Worm (Caenorhabditis elegans) whole organism, mixed stage, embryonic: ENCODE data around the gene chil-23.

Experiments used
- M03D4.4 ChIP-seq: sonication (generic microtip); optimal IDR thresholded peaks from 2 replicates; lab custom pipeline; 2017; ENCODE audit warnings: mild to moderate bottlenecking, missing genetic modification characterization, missing compliant biosample characterization
- bed-3 ChIP-seq: fragments of 200-800 bp; sonication (Bioruptor generic); optimal IDR thresholded peaks from 3 replicates; lab custom pipeline; 2018; ENCODE audit warnings: mild to moderate bottlenecking, missing genetic modification characterization, moderate library complexity, missing compliant biosample characterization
- blmp-1 ChIP-seq: fragments of 150-350 bp; optimal IDR thresholded peaks from 2 replicates; lab custom pipeline; 2014; ENCODE audit warnings: missing biosample characterization, missing genetic modification characterization
- ceh-39 ChIP-seq: fragments of 150-350 bp; optimal IDR thresholded peaks from 2 replicates; lab custom pipeline; 2014; ENCODE audit warnings: missing biosample characterization, missing genetic modification characterization
- ceh-43 ChIP-seq: fragments of 200-800 bp; sonication (Bioruptor generic); optimal IDR thresholded peaks from 2 replicates; lab custom pipeline; 2018; ENCODE audit warnings: mild to moderate bottlenecking, missing genetic modification characterization, moderate library complexity, missing compliant biosample characterization
- ceh-83 ChIP-seq: fragments of 200-800 bp; sonication (Bioruptor generic); optimal IDR thresholded peaks from 2 replicates; lab custom pipeline; 2018; ENCODE audit warnings: mild to moderate bottlenecking, missing genetic modification characterization, missing compliant biosample characterization
- ces-1 ChIP-seq: fragments of 150-350 bp; optimal IDR thresholded peaks from 2 replicates; lab custom pipeline; 2014; ENCODE audit warnings: missing biosample characterization, missing genetic modification reagents, missing genetic modification characterization
- cnd-1 ChIP-seq: fragments of 200-800 bp; sonication (Bioruptor generic); optimal IDR thresholded peaks from 2 replicates; lab custom pipeline; 2018; ENCODE audit warnings: mild to moderate bottlenecking, missing genetic modification characterization, missing compliant biosample characterization
- drap-1 ChIP-seq: fragments of 200-800 bp; sonication (Bioruptor generic); optimal IDR thresholded peaks from 3 replicates; lab custom pipeline; 2018; ENCODE audit warnings: mild to moderate bottlenecking, missing genetic modification characterization, missing compliant biosample characterization
- elt-1 ChIP-seq: sonication (generic microtip); optimal IDR thresholded peaks from 2 replicates; lab custom pipeline; 2017; ENCODE audit warnings: missing genetic modification characterization, mild to moderate bottlenecking, missing compliant biosample characterization, antibody characterized with exemption, moderate library complexity, borderline replicate concordance; ENCODE audit not compliant: insufficient read depth
- elt-3 ChIP-seq: fragments of 150-350 bp; optimal IDR thresholded peaks from 2 replicates; lab custom pipeline; 2014; ENCODE audit warnings: missing biosample characterization, missing genetic modification characterization
- ham-2 ChIP-seq: fragments of 200-800 bp; sonication (Bioruptor generic); optimal IDR thresholded peaks from 2 replicates; lab custom pipeline; 2018; ENCODE audit warnings: mild to moderate bottlenecking, missing genetic modification characterization, missing compliant biosample characterization
- hlh-1 ChIP-seq: fragments of 150-350 bp; optimal IDR thresholded peaks from 2 replicates; lab custom pipeline; 2014; ENCODE audit warnings: missing biosample characterization, missing genetic modification reagents, missing genetic modification characterization
- lin-13 ChIP-seq: fragments of 150-350 bp; optimal IDR thresholded peaks from 2 replicates; lab custom pipeline; 2014; ENCODE audit warnings: missing biosample characterization, missing genetic modification characterization
- lin-32 ChIP-seq: fragments of 200-800 bp; sonication (Bioruptor generic); optimal IDR thresholded peaks from 2 replicates; lab custom pipeline; 2018; ENCODE audit warnings: mild to moderate bottlenecking, missing genetic modification characterization, missing compliant biosample characterization
- lsy-2 ChIP-seq: fragments of 150-350 bp; optimal IDR thresholded peaks from 2 replicates; lab custom pipeline; 2014; ENCODE audit warnings: missing biosample characterization, missing genetic modification characterization
- mep-1 ChIP-seq: fragments of 150-350 bp; optimal IDR thresholded peaks from 2 replicates; lab custom pipeline; 2017; ENCODE audit warnings: missing biosample characterization, missing genetic modification reagents, missing genetic modification characterization, inconsistent platforms
- mls-2 ChIP-seq: sonication (generic microtip); optimal IDR thresholded peaks from 2 replicates; lab custom pipeline; 2016; ENCODE audit warnings: mild to moderate bottlenecking, missing genetic modification characterization, moderate library complexity, missing compliant biosample characterization
- nhr-12 ChIP-seq: fragments of 150-350 bp; optimal IDR thresholded peaks from 2 replicates; lab custom pipeline; 2014; ENCODE audit warnings: missing biosample characterization, missing genetic modification characterization
- nhr-2 ChIP-seq: fragments of 150-350 bp; optimal IDR thresholded peaks from 2 replicates; lab custom pipeline; 2014; ENCODE audit warnings: missing biosample characterization, missing genetic modification characterization
- nhr-237 ChIP-seq: fragments of 150-350 bp; optimal IDR thresholded peaks from 2 replicates; lab custom pipeline; 2014; ENCODE audit warnings: missing biosample characterization, missing genetic modification characterization
- nhr-28 ChIP-seq: fragments of 150-350 bp; optimal IDR thresholded peaks from 2 replicates; lab custom pipeline; 2014; ENCODE audit warnings: missing biosample characterization, missing genetic modification characterization
- nhr-76 ChIP-seq: sonication (generic microtip); optimal IDR thresholded peaks from 2 replicates; lab custom pipeline; 2017; ENCODE audit warnings: missing biosample characterization, missing genetic modification characterization
- pha-4 ChIP-seq: fragments of 150-350 bp; optimal IDR thresholded peaks from 2 replicates; lab custom pipeline; 2018; ENCODE audit warnings: missing biosample characterization, missing genetic modification reagents, missing genetic modification characterization
- snpc-4 ChIP-seq: fragments of 150-350 bp; optimal IDR thresholded peaks from 2 replicates; lab custom pipeline; 2014; ENCODE audit warnings: missing biosample characterization, missing genetic modification characterization
- sptf-1 ChIP-seq: sonication (generic microtip); optimal IDR thresholded peaks from 2 replicates; lab custom pipeline; 2017; ENCODE audit warnings: mild to moderate bottlenecking, missing genetic modification characterization, moderate library complexity, missing compliant biosample characterization
- tbx-8 ChIP-seq: fragments of 200-800 bp; sonication (Bioruptor generic); optimal IDR thresholded peaks from 2 replicates; lab custom pipeline; 2018; ENCODE audit warnings: mild to moderate bottlenecking, missing genetic modification characterization, moderate library complexity, missing compliant biosample characterization
- unc-120 ChIP-seq: sonication (generic microtip); optimal IDR thresholded peaks from 2 replicates; lab custom pipeline; 2017; ENCODE audit warnings: missing genetic modification characterization, missing compliant biosample characterization; ENCODE audit not compliant: poor library complexity, severe bottlenecking
- unc-62 ChIP-seq: fragments of 150-350 bp; optimal IDR thresholded peaks from 2 replicates; lab custom pipeline; 2014; ENCODE audit warnings: missing biosample characterization, missing genetic modification reagents, missing genetic modification characterization
- zip-8 ChIP-seq: fragments of 150-350 bp; optimal IDR thresholded peaks from 2 replicates; lab custom pipeline; 2014; ENCODE audit warnings: missing biosample characterization, missing genetic modification characterization
- ztf-11 ChIP-seq: fragments of 150-350 bp; optimal IDR thresholded peaks from 2 replicates; lab custom pipeline; 2014; ENCODE audit warnings: missing biosample characterization, missing genetic modification characterization

Gene chil-23

ce11 chrII:9438227-9438626 lies 30.2 kb downstream of the chil-23 start, which contains the start of gene chil-13:
Gene chil-13 (minus strand): TSS chrII:9438327.
- no peak for TF ChIP-seq tbx-8 (GFP tag; lab: Kevin White, UChicago)
- TF ChIP-seq bed-3 = no peak
- TF ChIP-seq hlh-1 (tag; lab: Kevin White, UChicago) = no peak
- no peak for TF ChIP-seq cnd-1 (tag; lab: Kevin White, UChicago)
- no peak for TF ChIP-seq nhr-2 (tag; lab: Kevin White, UChicago)
- no peak for TF ChIP-seq unc-62 (GFP tag; lab: Kevin White, UChicago)
- TF ChIP-seq lin-13 (tag; lab: Kevin White, UChicago) = no peak
- no peak for TF ChIP-seq elt-1
- no peak for TF ChIP-seq elt-3 (tag; lab: Kevin White, UChicago)
- no peak for TF ChIP-seq M03D4.4 (tag; lab: Kevin White, UChicago)
- no peak for TF ChIP-seq unc-120
- no peak for TF ChIP-seq ztf-11 (tag; lab: Kevin White, UChicago)
- no peak for TF ChIP-seq lsy-2 (tag; lab: Kevin White, UChicago)

ce11 chrII:9436009-9436408 lies 32.4 kb downstream of the chil-23 start, which contains the start of gene kin-16:
Gene kin-16 (minus strand): TSS chrII:9436109.
- no peak for TF ChIP-seq lin-13 (tag; lab: Kevin White, UChicago)
- no peak for TF ChIP-seq tbx-8 (GFP tag; lab: Kevin White, UChicago)
- TF ChIP-seq sptf-1 (tag; lab: Kevin White, UChicago) = no peak
- TF ChIP-seq nhr-28 (tag; lab: Kevin White, UChicago) = no peak
- no peak for TF ChIP-seq snpc-4 (tag; lab: Kevin White, UChicago)
- no peak for TF ChIP-seq zip-8
- TF ChIP-seq ztf-11 (tag; lab: Kevin White, UChicago) = no peak
- no peak for TF ChIP-seq lsy-2 (tag; lab: Kevin White, UChicago)
- no peak for TF ChIP-seq unc-62 (GFP tag; lab: Kevin White, UChicago)
- TF ChIP-seq ceh-39 (tag; lab: Kevin White, UChicago) = no peak
- TF ChIP-seq lin-32 = no peak
- no peak for TF ChIP-seq ceh-83 (GFP tag; lab: Kevin White, UChicago)
- no peak for TF ChIP-seq elt-3 (tag; lab: Kevin White, UChicago)
- no peak for TF ChIP-seq nhr-2 (tag; lab: Kevin White, UChicago)
- no peak for TF ChIP-seq drap-1 (GFP tag; lab: Kevin White, UChicago)
- TF ChIP-seq blmp-1 (tag; lab: Kevin White, UChicago) = no peak
- TF ChIP-seq nhr-76 (tag; lab: Kevin White, UChicago) = no peak
- no peak for TF ChIP-seq pha-4
- no peak for TF ChIP-seq nhr-237 (tag; lab: Kevin White, UChicago)

- TF ChIP-seq unc-120 (no peak), hlh-1 (tag; lab: Kevin White, UChicago) (no peak), nhr-76 (tag; lab: Kevin White, UChicago) (no peak), sptf-1 (tag; lab: Kevin White, UChicago) (no peak), M03D4.4 (tag; lab: Kevin White, UChicago) (no peak), ham-2 (GFP tag; lab: Kevin White, UChicago) (no peak), ceh-43 (no peak), ces-1 (no peak), lin-32 (no peak), bed-3 (no peak), nhr-12 (tag; lab: Kevin White, UChicago) (no peak), blmp-1 (tag; lab: Kevin White, UChicago) (no peak), nhr-237 (tag; lab: Kevin White, UChicago) (no peak), lin-13 (tag; lab: Kevin White, UChicago) (no peak)
- TF ChIP-seq, all 35 proteins: peak for 0
Observed at ce11 chrII:9433609-9434008, 34.8 kb downstream of the chil-23 start, which contains the start of gene kin-15. Gene kin-15 (minus strand): TSS chrII:9433709.

- no peak for TF ChIP-seq nhr-76 (tag; lab: Kevin White, UChicago)
- peak; percentile 27 for TF ChIP-seq ces-1
Observed at ce11 chrII:9431119-9431518, 37.3 kb downstream of the chil-23 start.

- TF ChIP-seq ceh-39 (tag; lab: Kevin White, UChicago) (no peak), lsy-2 (tag; lab: Kevin White, UChicago) (no peak), M03D4.4 (tag; lab: Kevin White, UChicago) (no peak), ztf-11 (tag; lab: Kevin White, UChicago) (no peak), drap-1 (GFP tag; lab: Kevin White, UChicago) (no peak), tbx-8 (GFP tag; lab: Kevin White, UChicago) (no peak), pha-4 (no peak), hlh-1 (tag; lab: Kevin White, UChicago) (no peak), nhr-76 (tag; lab: Kevin White, UChicago) (no peak), elt-3 (tag; lab: Kevin White, UChicago) (no peak), elt-1 (no peak), mls-2 (no peak), nhr-2 (tag; lab: Kevin White, UChicago) (no peak), mep-1 (tag; lab: Kevin White, UChicago) (no peak)
Observed at ce11 chrII:9427644-9428043, 40.8 kb downstream of the chil-23 start, which contains the start of gene M176.5. Gene M176.5 (minus strand): TSS chrII:9427744.
